Fruit fly (Drosophila melanogaster) whole organism, embryonic: Measurements from ENCODE around the gene Arc42.
A peak's percentile ranks its signal among the peaks of the same experiment; 100 is the strongest.

Experiments used
- Adf1 ChIP-seq: fragments of 200-800 bp; sonication (Bioruptor generic); IDR thresholded peaks from 2 replicates; pipeline ENCODE4 v1.3.6; 2022; ENCODE audit warnings: missing biosample characterization, missing genetic modification characterization
- CG10267 ChIP-seq: fragments of 200-800 bp; sonication (Bioruptor generic); optimal IDR thresholded peaks from 2 replicates; lab custom pipeline; 2018; ENCODE audit warnings: missing biosample characterization, mild to moderate bottlenecking, missing genetic modification characterization, moderate library complexity
- CG10366 ChIP-seq: fragments of 200-800 bp; sonication (Bioruptor generic); IDR thresholded peaks from 2 replicates; pipeline ENCODE4 v1.3.6; 2022; ENCODE audit warnings: missing biosample characterization, missing genetic modification characterization
- CG11723 ChIP-seq: fragments of 200-800 bp; sonication (Bioruptor generic); optimal IDR thresholded peaks from 2 replicates; lab custom pipeline; 2017; ENCODE audit warnings: missing biosample characterization, mild to moderate bottlenecking, missing genetic modification characterization
- CG13287 ChIP-seq: fragments of 200-800 bp; sonication (Bioruptor generic); IDR thresholded peaks from 2 replicates; pipeline ENCODE4 v1.3.6; 2022; ENCODE audit warnings: missing biosample characterization, missing genetic modification characterization; ENCODE audit not compliant: partially characterized antibody
- CG14014 ChIP-seq: fragments of 200-800 bp; sonication (Bioruptor generic); IDR thresholded peaks from 2 replicates; pipeline ENCODE4 v1.3.6; 2022; ENCODE audit warnings: missing biosample characterization, missing genetic modification characterization
- CG14050 ChIP-seq: fragments of 200-800 bp; sonication (Bioruptor generic); IDR thresholded peaks from 3 replicates; pipeline ENCODE4 v1.3.6; 2022; ENCODE audit warnings: missing biosample characterization, missing genetic modification characterization
- CG17186 ChIP-seq: fragments of 200-800 bp; sonication (Bioruptor generic); optimal IDR thresholded peaks from 3 replicates; lab custom pipeline; 2017; ENCODE audit warnings: missing biosample characterization, missing genetic modification reagents, missing genetic modification characterization
- CG17328 ChIP-seq: fragments of 200-800 bp; sonication (Bioruptor generic); IDR thresholded peaks from 2 replicates; pipeline ENCODE4 v1.3.6; 2022; ENCODE audit warnings: missing biosample characterization, missing genetic modification characterization
- CG17829 ChIP-seq: fragments of 200-800 bp; optimal IDR thresholded peaks from 2 replicates; lab custom pipeline; 2019; ENCODE audit warnings: missing biosample characterization, mild to moderate bottlenecking, missing genetic modification characterization, moderate library complexity
- CG30403 ChIP-seq: fragments of 200-800 bp; sonication (Bioruptor generic); optimal IDR thresholded peaks from 3 replicates; lab custom pipeline; 2016; ENCODE audit warnings: missing biosample characterization, missing genetic modification characterization
- CG3065 ChIP-seq: fragments of 200-800 bp; sonication (Bioruptor generic); optimal IDR thresholded peaks from 2 replicates; lab custom pipeline; 2016; ENCODE audit warnings: missing biosample characterization, missing genetic modification characterization
- CG33213 ChIP-seq: fragments of 200-800 bp; sonication (Bioruptor generic); optimal IDR thresholded peaks from 3 replicates; lab custom pipeline; 2016; ENCODE audit warnings: missing biosample characterization, missing genetic modification characterization
- CG34422 ChIP-seq: fragments of 200-800 bp; sonication (Bioruptor generic); IDR thresholded peaks from 3 replicates; pipeline ENCODE4 v1.3.6; 2022; ENCODE audit warnings: missing biosample characterization, missing genetic modification characterization
- CG4404 ChIP-seq: fragments of 200-800 bp; sonication (Bioruptor generic); IDR thresholded peaks from 2 replicates; pipeline ENCODE4 v1.3.6; 2022; ENCODE audit warnings: missing biosample characterization, missing genetic modification characterization
- CG4820 ChIP-seq: fragments of 200-800 bp; sonication (Bioruptor generic); optimal IDR thresholded peaks from 3 replicates; lab custom pipeline; 2016; ENCODE audit warnings: missing biosample characterization, missing genetic modification characterization
- CG6175 ChIP-seq: fragments of 200-800 bp; sonication (Bioruptor generic); IDR thresholded peaks from 3 replicates; pipeline ENCODE4 v1.3.6; 2022; ENCODE audit warnings: missing biosample characterization, missing genetic modification characterization
- CG6689 ChIP-seq: fragments of 200-800 bp; sonication (Bioruptor generic); IDR thresholded peaks from 2 replicates; pipeline ENCODE4 v1.3.6; 2022; ENCODE audit warnings: missing biosample characterization, missing genetic modification characterization
- CG7839 ChIP-seq: fragments of 200-800 bp; sonication (Bioruptor generic); optimal IDR thresholded peaks from 3 replicates; lab custom pipeline; 2018; ENCODE audit warnings: missing biosample characterization, mild to moderate bottlenecking, missing genetic modification characterization, moderate library complexity
- CG8924 ChIP-seq: fragments of 200-800 bp; optimal IDR thresholded peaks from 3 replicates; lab custom pipeline; 2019; ENCODE audit warnings: missing biosample characterization, mild to moderate bottlenecking, missing genetic modification characterization, moderate library complexity
- CG9727 ChIP-seq: fragments of 200-800 bp; sonication (Bioruptor generic); optimal IDR thresholded peaks from 3 replicates; lab custom pipeline; 2017; ENCODE audit warnings: missing biosample characterization, mild to moderate bottlenecking, missing genetic modification characterization
- Dp ChIP-seq: fragments of 200-800 bp; sonication (Bioruptor generic); optimal IDR thresholded peaks from 2 replicates; lab custom pipeline; 2018; ENCODE audit warnings: missing biosample characterization, mild to moderate bottlenecking, missing genetic modification characterization, moderate library complexity
- ERR ChIP-seq: fragments of 200-800 bp; sonication (Bioruptor generic); optimal IDR thresholded peaks from 2 replicates; lab custom pipeline; 2016; ENCODE audit warnings: missing biosample characterization, missing genetic modification characterization
- Fer3 ChIP-seq: fragments of 200-800 bp; sonication (Bioruptor generic); optimal IDR thresholded peaks from 2 replicates; lab custom pipeline; 2018; ENCODE audit warnings: missing biosample characterization, mild to moderate bottlenecking, missing genetic modification characterization, moderate library complexity
- Gsc ChIP-seq: fragments of 200-800 bp; sonication (Bioruptor generic); IDR thresholded peaks from 2 replicates; pipeline ENCODE4 v1.3.6; 2022; ENCODE audit warnings: missing biosample characterization, missing genetic modification characterization
- Kr ChIP-seq: fragments of 200-800 bp; sonication (Bioruptor generic); optimal IDR thresholded peaks from 2 replicates; lab custom pipeline; 2017; ENCODE audit warnings: missing biosample characterization, mild to moderate bottlenecking, missing genetic modification characterization
- Lhr ChIP-seq: fragments of 200-800 bp; sonication (Bioruptor generic); optimal IDR thresholded peaks from 3 replicates; lab custom pipeline; 2017; ENCODE audit warnings: mild to moderate bottlenecking, missing biosample characterization, missing genetic modification reagents, missing genetic modification characterization
- Med ChIP-seq: fragments of 200-800 bp; sonication (Bioruptor generic); peaks from one replicate; lab custom pipeline; 2016; ENCODE audit warnings: missing biosample characterization, missing genetic modification characterization, mild to moderate bottlenecking, inconsistent platforms, moderate library complexity
- Mes4 ChIP-seq: fragments of 200-800 bp; sonication (Bioruptor generic); optimal IDR thresholded peaks from 2 replicates; lab custom pipeline; 2016; ENCODE audit warnings: missing biosample characterization, missing genetic modification characterization
- Sox100B ChIP-seq: fragments of 200-800 bp; sonication (Bioruptor generic); optimal IDR thresholded peaks from 3 replicates; lab custom pipeline; 2018; ENCODE audit warnings: missing biosample characterization, mild to moderate bottlenecking, missing genetic modification characterization
- Spps ChIP-seq: fragments of 200-800 bp; sonication (Bioruptor generic); optimal IDR thresholded peaks from 2 replicates; lab custom pipeline; 2018; ENCODE audit warnings: missing biosample characterization, mild to moderate bottlenecking, missing genetic modification characterization
- Sry-δ ChIP-seq: fragments of 200-800 bp; sonication (Bioruptor generic); optimal IDR thresholded peaks from 2 replicates; lab custom pipeline; 2016; ENCODE audit warnings: missing biosample characterization, missing genetic modification characterization
- Ssrp ChIP-seq: fragments of 200-800 bp; sonication (Bioruptor generic); optimal IDR thresholded peaks from 2 replicates; lab custom pipeline; 2018; ENCODE audit warnings: missing biosample characterization, mild to moderate bottlenecking, missing genetic modification characterization, moderate library complexity
- az2 ChIP-seq: fragments of 200-800 bp; sonication (Bioruptor generic); optimal IDR thresholded peaks from 3 replicates; lab custom pipeline; 2016; ENCODE audit warnings: missing biosample characterization, missing genetic modification characterization
- bbx ChIP-seq: fragments of 200-800 bp; sonication (Bioruptor generic); IDR thresholded peaks from 2 replicates; pipeline ENCODE4 v1.3.6; 2022; ENCODE audit warnings: missing biosample characterization, missing genetic modification characterization; ENCODE audit not compliant: partially characterized antibody
- cas ChIP-seq: fragments of 200-800 bp; sonication (Bioruptor generic); IDR thresholded peaks from 2 replicates; pipeline ENCODE4 v1.3.6; 2022; ENCODE audit warnings: missing biosample characterization, missing genetic modification characterization
- caup ChIP-seq: fragments of 200-800 bp; sonication (Bioruptor generic); optimal IDR thresholded peaks from 3 replicates; lab custom pipeline; 2017; ENCODE audit warnings: missing biosample characterization, mild to moderate bottlenecking, missing genetic modification characterization, moderate library complexity; ENCODE audit not compliant: severe bottlenecking
- crc ChIP-seq: fragments of 200-800 bp; sonication (Bioruptor generic); optimal IDR thresholded peaks from 2 replicates; lab custom pipeline; 2016; ENCODE audit warnings: missing biosample characterization, missing genetic modification characterization
- crol ChIP-seq: fragments of 200-800 bp; sonication (Bioruptor generic); IDR thresholded peaks from 2 replicates; pipeline ENCODE4 v1.3.6; 2022; ENCODE audit warnings: missing biosample characterization, missing genetic modification characterization
- dimm ChIP-seq: fragments of 200-800 bp; sonication (Bioruptor generic); IDR thresholded peaks from 2 replicates; pipeline ENCODE4 v1.3.6; 2022; ENCODE audit warnings: missing biosample characterization, missing genetic modification characterization
- gem ChIP-seq: fragments of 200-800 bp; sonication (Bioruptor generic); optimal IDR thresholded peaks from 2 replicates; lab custom pipeline; 2019; ENCODE audit warnings: missing biosample characterization, mild to moderate bottlenecking, missing genetic modification characterization, moderate library complexity
- hbn ChIP-seq: fragments of 200-800 bp; sonication (Bioruptor generic); IDR thresholded peaks from 2 replicates; pipeline ENCODE4 v1.3.6; 2022; ENCODE audit warnings: missing biosample characterization, missing genetic modification characterization; ENCODE audit not compliant: partially characterized antibody
- lab ChIP-seq: fragments of 200-800 bp; sonication (Bioruptor generic); optimal IDR thresholded peaks from 3 replicates; lab custom pipeline; 2017; ENCODE audit warnings: missing biosample characterization, missing genetic modification characterization, mild to moderate bottlenecking, moderate library complexity, missing genetic modification reagents
- mld ChIP-seq: fragments of 200-800 bp; sonication (Bioruptor generic); IDR thresholded peaks from 3 replicates; pipeline ENCODE4 v1.3.6; 2022; ENCODE audit warnings: missing biosample characterization, missing genetic modification characterization; ENCODE audit not compliant: partially characterized antibody
- org-1 ChIP-seq: fragments of 200-800 bp; sonication (Bioruptor generic); optimal IDR thresholded peaks from 2 replicates; lab custom pipeline; 2017; ENCODE audit warnings: missing biosample characterization, missing genetic modification characterization
- pb ChIP-seq: fragments of 200-800 bp; sonication (Bioruptor generic); optimal IDR thresholded peaks from 3 replicates; lab custom pipeline; 2016; ENCODE audit warnings: missing biosample characterization, missing genetic modification characterization
- run ChIP-seq: fragments of 200-800 bp; sonication (Bioruptor generic); optimal IDR thresholded peaks from 3 replicates; lab custom pipeline; 2018; ENCODE audit warnings: missing biosample characterization, mild to moderate bottlenecking, missing genetic modification characterization
- stc ChIP-seq: fragments of 200-800 bp; sonication (Bioruptor generic); IDR thresholded peaks from 2 replicates; pipeline ENCODE4 v1.3.6; 2022; ENCODE audit warnings: missing biosample characterization, missing genetic modification characterization
- trem ChIP-seq: fragments of 200-800 bp; optimal IDR thresholded peaks from 3 replicates; lab custom pipeline; 2019; ENCODE audit warnings: missing biosample characterization, mild to moderate bottlenecking, missing genetic modification characterization, moderate library complexity
- unc-4 ChIP-seq: fragments of 200-800 bp; sonication (Bioruptor generic); IDR thresholded peaks from 2 replicates; pipeline ENCODE4 v1.3.6; 2022; ENCODE audit warnings: missing biosample characterization, missing genetic modification characterization; ENCODE audit not compliant: partially characterized antibody

The Arc42 gene

dm6 chr3R:19892046-19892445, 14.5 kb downstream of the Arc42 start (continued):
- TF ChIP-seq stc (peak; percentile 69), CG9727 (GFP tag; lab: Kevin White, UChicago) (peak; percentile 62), az2 (peak; percentile 53), run (tag; lab: Kevin White, UChicago) (no peak), CG17328 (GFP tag; lab: Robert Waterston, UW) (peak; percentile 58; the same call in 1 of the 2 replicates), CG4820 (GFP tag; lab: Kevin White, UChicago) (peak; percentile 65), unc-4 (no peak), Spps (tag; lab: Kevin White, UChicago) (peak; percentile 51), CG14014 (GFP tag; lab: Robert Waterston, UW) (peak; percentile 79), CG4404 (GFP tag; lab: Robert Waterston, UW) (peak; percentile 64), Gsc (GFP tag; lab: Robert Waterston, UW) (peak; percentile 59), CG33213 (peak; percentile 58), cas (no peak), CG10267 (tag; lab: Kevin White, UChicago) (peak; percentile 56), hbn (no peak), Fer3 (tag; lab: Kevin White, UChicago) (peak; percentile 66), caup (GFP tag; lab: Kevin White, UChicago) (peak; percentile 54), CG11723 (peak; percentile 52), CG34422 (GFP tag; lab: Robert Waterston, UW) (peak; percentile 83), trem (tag; lab: Kevin White, UChicago) (peak; percentile 37), CG10366 (GFP tag; lab: Robert Waterston, UW) (peak; percentile 53), Mes4 (GFP tag; lab: Kevin White, UChicago) (no peak), CG7839 (tag; lab: Kevin White, UChicago) (peak; percentile 82), gem (tag; lab: Kevin White, UChicago) (peak; percentile 77), CG17829 (peak; percentile 70), CG8924 (tag; lab: Kevin White, UChicago) (no peak), CG13287 (peak; percentile 14; the same call in 1 of the 2 replicates), bbx (GFP tag; lab: Robert Waterston, UW) (peak; percentile 44; the same call in 1 of the 2 replicates), Lhr (GFP tag; lab: Kevin White, UChicago) (no peak), lab (peak; percentile 70), Ssrp (tag; lab: Kevin White, UChicago) (peak; percentile 61), Med (GFP tag; lab: Kevin White, UChicago) (peak; percentile 97), CG6689 (peak; percentile 81), Kr (GFP tag; lab: Kevin White, UChicago) (no peak), Sox100B (GFP tag; lab: Kevin White, UChicago) (peak; percentile 51), CG14050 (GFP tag; lab: Robert Waterston, UW) (peak; percentile 38; the same call in 1 of the 3 replicates), mld (GFP tag; lab: Robert Waterston, UW) (no peak), ERR (GFP tag; lab: Kevin White, UChicago) (peak; percentile 58), CG30403 (GFP tag; lab: Kevin White, UChicago) (peak; percentile 66), crc (GFP tag; lab: Kevin White, UChicago) (peak; percentile 51), Adf1 (GFP tag; lab: Robert Waterston, UW) (0 out of 2 replicates have a peak, but pooled peaks have one; percentile 10), CG6175 (GFP tag; lab: Robert Waterston, UW) (peak; percentile 11; the same call in 1 of the 3 replicates), Sry-δ (GFP tag; lab: Kevin White, UChicago) (peak; percentile 20), Dp (GFP tag; lab: Kevin White, UChicago) (no peak), crol (no peak), CG3065 (GFP tag; lab: Kevin White, UChicago) (no peak), CG17186 (GFP tag; lab: Kevin White, UChicago) (no peak), dimm (GFP tag; lab: Robert Waterston, UW) (peak; percentile 49; the same call in 1 of the 2 replicates), org-1 (peak; percentile 69), pb (GFP tag; lab: Kevin White, UChicago) (peak; percentile 74)
